Fruit fly (Drosophila melanogaster): Measurements from ENCODE around the gene Cyp4ae1.

The Cyp4ae1 gene

dm6 chrX:2161020-2161419, 17.8 kb upstream of the Cyp4ae1 start (continued):
- TF ChIP-seq CG9876 (GFP tag; optimal IDR thresholded peaks at IDR 0.05) (no peak), Pdp1 (GFP tag; optimal IDR thresholded peaks at IDR 0.05) (no peak), CG10267 (tag; optimal IDR thresholded peaks at IDR 0.05) (no peak), ac (GFP tag; optimal IDR thresholded peaks at IDR 0.05) (no peak), Vsx1 (GFP tag; optimal IDR thresholded peaks at IDR 0.05) (no peak), CG14965 (GFP tag; optimal IDR thresholded peaks at IDR 0.05; ENCODE audit: borderline replicate concordance) (no peak), maf-S (GFP tag; optimal IDR thresholded peaks at IDR 0.05) (no peak), bcd (GFP tag; optimal IDR thresholded peaks at IDR 0.05) (no peak), CG1792 (GFP tag; optimal IDR thresholded peaks at IDR 0.05) (no peak), grau (tag; optimal IDR thresholded peaks at IDR 0.05) (peak; percentile 8), ci (GFP tag; IDR thresholded peaks at IDR 0.05) (0 out of 3 replicates have a peak, but pooled peaks have one; percentile 19), CG2678 (tag; optimal IDR thresholded peaks at IDR 0.05) (peak; percentile 39), NC2α (GFP tag; optimal IDR thresholded peaks at IDR 0.05) (no peak), CG1529 (GFP tag; optimal IDR thresholded peaks at IDR 0.05) (no peak), Poxn (GFP tag; IDR thresholded peaks at IDR 0.05) (no peak), CG4360 (GFP tag; IDR thresholded peaks at IDR 0.05) (no peak), CG6765 (GFP tag; optimal IDR thresholded peaks at IDR 0.05) (no peak), CG7357 (GFP tag; IDR thresholded peaks at IDR 0.05) (no peak), CG31388 (GFP tag; optimal IDR thresholded peaks at IDR 0.05) (no peak), CG10209 (GFP tag; optimal IDR thresholded peaks at IDR 0.05) (no peak), CG8290 (GFP tag; optimal IDR thresholded peaks at IDR 0.05) (no peak), CG8290 (tag; optimal IDR thresholded peaks at IDR 0.05) (peak in 1 of 2 experiments; percentile 71), CG10366 (GFP tag; IDR thresholded peaks at IDR 0.05) (no peak), al (GFP tag; IDR thresholded peaks at IDR 0.05) (no peak), ken (GFP tag; IDR thresholded peaks at IDR 0.05) (no peak), MBD-R2 (GFP tag; IDR thresholded peaks at IDR 0.05) (no peak), aop (GFP tag; IDR thresholded peaks at IDR 0.05) (no peak), sc (optimal IDR thresholded peaks at IDR 0.05) (no peak), sc (GFP tag; optimal IDR thresholded peaks at IDR 0.05) (no peak), Max (GFP tag; optimal IDR thresholded peaks at IDR 0.05) (no peak), CG32767 (GFP tag; IDR thresholded peaks at IDR 0.05) (no peak), CG14014 (GFP tag; IDR thresholded peaks at IDR 0.05) (peak; percentile 30; the same call in 1 of the 2 replicates), hth (optimal IDR thresholded peaks at IDR 0.05) (no peak), cg (GFP tag; optimal IDR thresholded peaks at IDR 0.05) (no peak), tx (GFP tag; optimal IDR thresholded peaks at IDR 0.05) (no peak), Hmr (GFP tag; optimal IDR thresholded peaks at IDR 0.05) (peak; percentile 44), CG12219 (GFP tag; optimal IDR thresholded peaks at IDR 0.05) (no peak), CG3281 (GFP tag; optimal IDR thresholded peaks at IDR 0.05) (peak; percentile 16), Chrac-16 (GFP tag; optimal IDR thresholded peaks at IDR 0.05) (no peak), jing (GFP tag; optimal IDR thresholded peaks at IDR 0.05) (no peak), Dref (GFP tag; IDR thresholded peaks at IDR 0.05) (no peak), CG14441 (GFP tag; IDR thresholded peaks at IDR 0.05) (no peak), ERR (GFP tag; optimal IDR thresholded peaks at IDR 0.05) (no peak), z (GFP tag; IDR thresholded peaks at IDR 0.05) (no peak), CG13296 (GFP tag; optimal IDR thresholded peaks at IDR 0.05) (peak; percentile 15), Nf-YC (tag; optimal IDR thresholded peaks at IDR 0.05) (no peak), HLHmδ (GFP tag; optimal IDR thresholded peaks at IDR 0.05) (no peak), CG9215 (GFP tag; IDR thresholded peaks at IDR 0.05) (no peak), mam (GFP tag; optimal IDR thresholded peaks at IDR 0.05) (no peak), exex (tag; optimal IDR thresholded peaks at IDR 0.05) (peak; percentile 70), CG11695 (GFP tag; IDR thresholded peaks at IDR 0.05) (no peak), cas (GFP tag; IDR thresholded peaks at IDR 0.05) (no peak), BtbVII (GFP tag; optimal IDR thresholded peaks at IDR 0.05) (peak; percentile 23), Elba2 (GFP tag; optimal IDR thresholded peaks at IDR 0.05) (no peak)
